Worm (Caenorhabditis elegans): ENCODE measurements around the gene T06E8.2.

The T06E8.2 gene

DNA sequence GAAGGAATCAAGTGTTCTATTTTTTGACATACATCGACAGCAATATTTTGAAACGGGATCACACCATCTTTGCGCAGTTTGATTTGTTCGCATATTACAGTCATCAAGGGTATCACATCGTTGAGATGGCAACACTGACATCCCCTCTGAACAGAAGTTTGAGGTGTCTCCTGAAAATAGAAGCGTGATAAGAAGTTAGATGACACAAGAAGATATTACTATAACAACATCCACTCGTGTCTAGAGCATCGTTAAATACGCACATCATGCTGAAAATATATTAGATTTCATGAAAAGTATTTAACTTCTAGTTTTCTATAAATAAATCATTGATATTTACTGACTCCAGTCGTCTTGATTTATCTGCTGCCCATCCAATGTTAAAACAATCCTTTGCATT is 36.5 kb upstream of the T06E8.2 start:
- no peak for TF ChIP-seq sea-1 (GFP tag; conservative IDR thresholded peaks at IDR 0.05)
- TF ChIP-seq ceh-36 (tag; optimal IDR thresholded peaks at IDR 0.05) = no peak
- no peak for TF ChIP-seq pes-1 (GFP tag; IDR thresholded peaks at IDR 0.05)
- no peak for TF ChIP-seq flt-1 (GFP tag; IDR thresholded peaks at IDR 0.05)
- no peak for TF ChIP-seq ceh-13 (GFP tag; optimal IDR thresholded peaks at IDR 0.05)

DNA sequence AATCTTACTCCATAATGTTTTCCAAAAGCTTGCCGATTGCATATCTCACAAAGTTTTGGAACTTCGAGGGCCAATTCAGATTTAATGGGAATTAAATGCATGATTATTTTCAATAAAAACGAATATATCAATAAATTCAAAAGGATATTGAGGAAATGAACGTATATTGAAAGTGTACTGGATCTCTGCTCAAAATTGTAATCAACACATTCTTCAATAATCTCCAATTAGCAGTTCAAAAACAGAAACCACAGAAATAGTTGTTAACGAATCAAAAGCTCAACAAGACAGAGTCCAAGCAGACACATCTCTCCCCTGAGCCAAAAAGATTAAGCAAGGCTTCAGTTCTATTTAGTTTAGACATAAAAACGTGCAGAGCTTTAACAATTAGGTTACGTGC is 34.3 kb upstream of the T06E8.2 start, which contains the start of gene nhr-192:
Gene nhr-192 (minus strand): TSS at position 101 of the 400 bp plus-strand sequence.
- TF ChIP-seq ceh-13 (GFP tag; optimal IDR thresholded peaks at IDR 0.05) (no peak), ceh-36 (tag; optimal IDR thresholded peaks at IDR 0.05) (no peak), ama-1 (optimal IDR thresholded peaks at IDR 0.05) (no peak), scrt-1 (GFP tag; IDR thresholded peaks at IDR 0.05) (no peak), hmbx-1 (tag; optimal IDR thresholded peaks at IDR 0.05) (no peak), B0310.2 (tag; optimal IDR thresholded peaks at IDR 0.05) (no peak), F13C5.2 (tag; optimal IDR thresholded peaks at IDR 0.05) (no peak), ets-7 (tag; optimal IDR thresholded peaks at IDR 0.05) (no peak), sea-1 (GFP tag; conservative IDR thresholded peaks at IDR 0.05) (no peak), aly-1 (tag; optimal IDR thresholded peaks at IDR 0.05) (no peak), hnd-1 (tag; optimal IDR thresholded peaks at IDR 0.05) (no peak), hmg-4 (GFP tag; optimal IDR thresholded peaks at IDR 0.05) (no peak), tbx-37 (GFP tag; conservative IDR thresholded peaks at IDR 0.05) (no peak), flt-1 (GFP tag; IDR thresholded peaks at IDR 0.05) (no peak), tbx-11 (GFP tag; IDR thresholded peaks at IDR 0.05) (no peak), pes-1 (GFP tag; IDR thresholded peaks at IDR 0.05) (no peak)

DNA sequence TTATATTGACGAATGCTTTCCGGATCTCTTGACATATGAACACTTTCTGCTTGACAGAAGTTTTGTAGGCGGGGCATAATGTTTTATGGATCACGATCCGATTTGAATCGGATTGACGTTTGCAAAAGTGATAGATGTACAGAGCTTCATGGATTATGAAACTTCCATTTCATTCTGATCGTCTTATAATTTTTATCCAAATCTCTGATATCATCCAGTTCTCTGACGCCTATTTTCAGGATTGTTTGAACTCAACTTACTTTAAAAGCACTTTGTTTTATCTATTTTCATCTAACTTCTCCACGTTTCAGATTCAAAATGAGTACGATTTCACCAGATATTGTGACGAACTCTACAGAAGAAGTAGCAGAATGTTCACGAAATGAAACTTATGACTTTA is 30.6 kb upstream of the T06E8.2 start, which contains the start of gene npr-39:
Gene npr-39 (plus strand): TSS at position 301 of the 400 bp plus-strand sequence.
- TF ChIP-seq hmbx-1 (tag; optimal IDR thresholded peaks at IDR 0.05) = no peak
- TF ChIP-seq tbx-37 (GFP tag; conservative IDR thresholded peaks at IDR 0.05) = no peak
- no peak for TF ChIP-seq ceh-13 (GFP tag; optimal IDR thresholded peaks at IDR 0.05)
- no peak for TF ChIP-seq F13C5.2 (tag; optimal IDR thresholded peaks at IDR 0.05)
- TF ChIP-seq ceh-36 (tag; optimal IDR thresholded peaks at IDR 0.05) = no peak
- no peak for TF ChIP-seq ets-7 (tag; optimal IDR thresholded peaks at IDR 0.05)
- TF ChIP-seq hnd-1 (tag; optimal IDR thresholded peaks at IDR 0.05) = no peak
- no peak for TF ChIP-seq scrt-1 (GFP tag; IDR thresholded peaks at IDR 0.05)
- TF ChIP-seq pes-1 (GFP tag; IDR thresholded peaks at IDR 0.05) = no peak
- no peak for TF ChIP-seq sea-1 (GFP tag; conservative IDR thresholded peaks at IDR 0.05)
- TF ChIP-seq tbx-11 (GFP tag; IDR thresholded peaks at IDR 0.05) = no peak
- no peak for TF ChIP-seq hmg-4 (GFP tag; optimal IDR thresholded peaks at IDR 0.05)
- TF ChIP-seq ama-1 (optimal IDR thresholded peaks at IDR 0.05) = no peak
- no peak for TF ChIP-seq aly-1 (tag; optimal IDR thresholded peaks at IDR 0.05)
- TF ChIP-seq B0310.2 (tag; optimal IDR thresholded peaks at IDR 0.05) = no peak
- no peak for TF ChIP-seq tra-4 (tag; optimal IDR thresholded peaks at IDR 0.05)
- no peak for TF ChIP-seq flt-1 (GFP tag; IDR thresholded peaks at IDR 0.05)

DNA sequence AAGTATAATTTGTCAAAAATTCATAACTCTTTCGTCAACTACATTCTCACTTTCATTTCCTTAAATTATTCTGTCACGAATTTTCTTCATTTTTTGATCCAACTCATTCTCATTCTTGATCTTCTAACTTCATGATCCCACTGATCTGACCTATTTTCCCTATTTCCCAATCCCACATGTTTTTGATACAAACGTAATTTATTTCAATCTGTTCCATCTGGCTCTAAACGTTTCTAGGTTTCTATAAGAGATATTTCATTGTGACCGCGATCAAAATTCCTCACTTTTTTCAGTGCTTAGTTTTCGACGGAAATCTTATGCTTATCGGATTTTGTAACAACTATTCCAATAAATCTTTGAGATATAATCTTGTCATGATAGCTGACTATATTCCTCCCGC is 29.5 kb upstream of the T06E8.2 start:
- TF ChIP-seq sea-1 (GFP tag; conservative IDR thresholded peaks at IDR 0.05) (no peak), ama-1 (optimal IDR thresholded peaks at IDR 0.05) (no peak), tbx-11 (GFP tag; IDR thresholded peaks at IDR 0.05) (no peak), hnd-1 (tag; optimal IDR thresholded peaks at IDR 0.05) (no peak), tbx-37 (GFP tag; conservative IDR thresholded peaks at IDR 0.05) (no peak), ets-7 (tag; optimal IDR thresholded peaks at IDR 0.05) (no peak), ceh-36 (tag; optimal IDR thresholded peaks at IDR 0.05) (no peak), hmbx-1 (tag; optimal IDR thresholded peaks at IDR 0.05) (no peak), scrt-1 (GFP tag; IDR thresholded peaks at IDR 0.05) (no peak)

DNA sequence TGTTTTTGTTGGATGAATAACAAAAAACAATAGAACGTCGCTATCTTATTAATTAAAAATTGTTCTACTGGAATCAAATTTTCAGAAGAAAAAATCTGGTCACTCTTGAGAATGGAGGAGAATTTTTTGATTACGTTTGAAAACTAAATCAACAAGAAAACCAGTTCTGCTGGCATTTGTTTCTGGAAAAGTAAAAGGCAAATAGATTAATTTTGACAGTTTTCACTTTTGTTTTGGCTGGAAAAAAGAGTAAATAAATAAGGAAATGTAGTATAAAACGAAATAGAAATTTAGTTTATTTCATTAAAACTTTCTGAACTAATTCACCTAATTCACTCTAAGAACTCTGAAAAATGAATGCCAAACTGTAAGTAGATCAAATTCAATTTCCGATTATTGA is 28.0 kb upstream of the T06E8.2 start, which contains the start of gene fipr-13:
Gene fipr-13 (plus strand): TSS at position 301 of the 400 bp plus-strand sequence.
- TF ChIP-seq tbx-11 (GFP tag; IDR thresholded peaks at IDR 0.05) = no peak
- no peak for TF ChIP-seq ceh-36 (tag; optimal IDR thresholded peaks at IDR 0.05)
- no peak for TF ChIP-seq sea-1 (GFP tag; conservative IDR thresholded peaks at IDR 0.05)
- no peak for TF ChIP-seq ceh-13 (GFP tag; optimal IDR thresholded peaks at IDR 0.05)
- TF ChIP-seq pes-1 (GFP tag; IDR thresholded peaks at IDR 0.05) = no peak
- no peak for TF ChIP-seq hmg-4 (GFP tag; optimal IDR thresholded peaks at IDR 0.05)
- no peak for TF ChIP-seq flt-1 (GFP tag; IDR thresholded peaks at IDR 0.05)
- no peak for TF ChIP-seq scrt-1 (GFP tag; IDR thresholded peaks at IDR 0.05)

DNA sequence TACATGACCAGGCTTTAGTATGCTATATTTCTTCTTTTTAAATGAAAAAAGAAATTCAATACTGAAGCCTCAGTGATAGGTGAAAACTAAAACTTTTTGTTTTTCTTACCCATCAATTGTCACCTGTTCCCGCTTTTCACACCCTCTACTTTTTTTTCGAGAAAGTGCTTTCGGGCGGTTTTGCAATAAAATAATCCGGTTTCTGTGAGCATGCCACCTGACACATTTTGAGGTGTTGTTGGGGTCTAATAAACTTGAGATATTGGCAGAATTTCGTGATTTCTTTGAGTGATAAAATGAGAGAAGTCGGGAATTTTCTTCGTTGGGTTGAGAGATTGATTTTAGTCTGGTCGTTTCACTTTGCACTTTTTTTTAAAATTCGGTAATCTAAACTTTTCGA is 23.8 kb upstream of the T06E8.2 start:
- TF ChIP-seq tra-4 (tag; optimal IDR thresholded peaks at IDR 0.05) (no peak), hnd-1 (tag; optimal IDR thresholded peaks at IDR 0.05) (no peak), ets-7 (tag; optimal IDR thresholded peaks at IDR 0.05) (no peak), flt-1 (GFP tag; IDR thresholded peaks at IDR 0.05) (no peak), ceh-13 (GFP tag; optimal IDR thresholded peaks at IDR 0.05) (no peak), pes-1 (GFP tag; IDR thresholded peaks at IDR 0.05) (no peak), hmbx-1 (tag; optimal IDR thresholded peaks at IDR 0.05) (no peak), tbx-37 (GFP tag; conservative IDR thresholded peaks at IDR 0.05) (no peak), B0310.2 (tag; optimal IDR thresholded peaks at IDR 0.05) (no peak), ceh-36 (tag; optimal IDR thresholded peaks at IDR 0.05) (no peak)

DNA sequence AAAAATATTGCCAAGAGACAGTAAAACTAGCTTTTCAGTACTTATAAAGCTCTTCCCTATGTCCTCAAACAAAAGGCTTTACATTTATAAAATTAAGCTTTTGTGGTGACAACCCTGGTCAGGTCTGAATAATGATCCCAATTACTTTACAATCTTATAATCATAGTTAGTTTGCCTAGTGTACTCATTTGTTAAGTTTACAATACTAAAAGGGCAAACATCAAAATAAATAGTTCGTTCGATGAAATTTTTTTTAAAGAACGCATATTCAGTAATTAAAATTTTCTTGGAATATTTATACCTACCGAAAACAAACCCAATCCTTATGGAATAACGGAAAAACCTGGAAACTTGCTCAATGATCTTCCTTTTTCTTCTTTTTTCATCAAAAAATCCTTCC is 22.5 kb upstream of the T06E8.2 start:
- TF ChIP-seq ceh-36 (tag; optimal IDR thresholded peaks at IDR 0.05) (no peak), tbx-11 (GFP tag; IDR thresholded peaks at IDR 0.05) (no peak), F13C5.2 (tag; optimal IDR thresholded peaks at IDR 0.05) (no peak), aly-1 (tag; optimal IDR thresholded peaks at IDR 0.05) (no peak), hmg-4 (GFP tag; optimal IDR thresholded peaks at IDR 0.05) (no peak), flt-1 (GFP tag; IDR thresholded peaks at IDR 0.05) (no peak), ama-1 (optimal IDR thresholded peaks at IDR 0.05) (no peak), sea-1 (GFP tag; conservative IDR thresholded peaks at IDR 0.05) (no peak), scrt-1 (GFP tag; IDR thresholded peaks at IDR 0.05) (no peak), hnd-1 (tag; optimal IDR thresholded peaks at IDR 0.05) (no peak), hmbx-1 (tag; optimal IDR thresholded peaks at IDR 0.05) (no peak), tbx-37 (GFP tag; conservative IDR thresholded peaks at IDR 0.05) (no peak), B0310.2 (tag; optimal IDR thresholded peaks at IDR 0.05) (no peak), tra-4 (tag; optimal IDR thresholded peaks at IDR 0.05) (no peak), ceh-13 (GFP tag; optimal IDR thresholded peaks at IDR 0.05) (no peak), pes-1 (GFP tag; IDR thresholded peaks at IDR 0.05) (no peak), ets-7 (tag; optimal IDR thresholded peaks at IDR 0.05) (no peak)

All from whole organism, early embryonic.